Worm (Caenorhabditis elegans): ENCODE data around the gene F01F1.11.
A peak's percentile ranks its signal among the peaks of the same experiment; 100 is the strongest.

Gene F01F1.11

ce11 chrIII:5871760-5872159 lies at the start of gene F01F1.11, which contains the start of gene F01F1.3 (continued):
- TF ChIP-seq efl-1 (optimal IDR thresholded peaks at IDR 0.05) (peak; percentile 97 to 98), efl-1 (GFP tag; optimal IDR thresholded peaks at IDR 0.05 in 1 of 2) (peak; percentile 96 to 100), nhr-11 (tag; optimal IDR thresholded peaks at IDR 0.05) (peak; percentile 43), fkh-8 (tag; optimal IDR thresholded peaks at IDR 0.05) (peak; percentile 83), ceh-82 (tag; optimal IDR thresholded peaks at IDR 0.05) (peak; percentile 69 to 82 (median 79)), lin-14 (GFP tag; optimal IDR thresholded peaks at IDR 0.05) (peak; percentile 85), zag-1 (tag; optimal IDR thresholded peaks at IDR 0.05) (no peak), tlp-1 (tag; optimal IDR thresholded peaks at IDR 0.05) (no peak), jun-1 (tag; optimal IDR thresholded peaks at IDR 0.05) (peak; percentile 72), ceh-88 (GFP tag; IDR thresholded peaks at IDR 0.05) (no peak), nhr-84 (tag; optimal IDR thresholded peaks at IDR 0.05) (no peak), mab-9 (GFP tag; IDR thresholded peaks at IDR 0.05) (peak; percentile 64), F16B12.6 (tag; optimal IDR thresholded peaks at IDR 0.05) (peak; percentile 48), ets-5 (GFP tag; IDR thresholded peaks at IDR 0.05) (no peak), fos-1 (tag; optimal IDR thresholded peaks at IDR 0.05) (peak; percentile 57), skn-1 (tag; optimal IDR thresholded peaks at IDR 0.05) (peak; percentile 70), lin-35 (GFP tag; optimal IDR thresholded peaks at IDR 0.05) (peak; percentile 97 to 98), hlh-4 (tag; optimal IDR thresholded peaks at IDR 0.05) (peak; percentile 50), elt-3 (tag; optimal IDR thresholded peaks at IDR 0.05) (peak in 2 of 6 experiments; percentile 40 to 60), xbp-1 (tag; optimal IDR thresholded peaks at IDR 0.05) (peak; percentile 89), snu-23 (GFP tag; optimal IDR thresholded peaks at IDR 0.05) (peak; percentile 90), tbx-2 (tag; optimal IDR thresholded peaks at IDR 0.05) (peak; percentile 91), sox-4 (tag; optimal IDR thresholded peaks at IDR 0.05) (peak; percentile 92), aly-2 (tag; optimal IDR thresholded peaks at IDR 0.05) (peak; percentile 51), pax-3 (tag; optimal IDR thresholded peaks at IDR 0.05) (peak; percentile 88), nhr-90 (tag; optimal IDR thresholded peaks at IDR 0.05; ENCODE audit: poor library complexity) (peak; percentile 92), C16A3.4 (tag; optimal IDR thresholded peaks at IDR 0.05) (peak; percentile 81), nhr-47 (tag; optimal IDR thresholded peaks at IDR 0.05) (peak; percentile 93)

ce11 chrIII:5921067-5921678 lies 49.5 kb upstream of the F01F1.11 start:
- TF ChIP-seq xbp-1 (tag; optimal IDR thresholded peaks at IDR 0.05) = no peak
- no peak for TF ChIP-seq unc-130 (tag; optimal IDR thresholded peaks at IDR 0.05)
- TF ChIP-seq elt-2 (tag; optimal IDR thresholded peaks at IDR 0.05) = no peak
- no peak for TF ChIP-seq fos-1 (tag; optimal IDR thresholded peaks at IDR 0.05)
- peak; percentile 76 for TF ChIP-seq nhr-71 (tag; optimal IDR thresholded peaks at IDR 0.05)
- peak; percentile 66 for TF ChIP-seq lin-14 (GFP tag; optimal IDR thresholded peaks at IDR 0.05)
- no peak for TF ChIP-seq lsy-2 (tag; optimal IDR thresholded peaks at IDR 0.05)
- no peak for TF ChIP-seq nhr-12 (tag; optimal IDR thresholded peaks at IDR 0.05)
- no peak for TF ChIP-seq fkh-10 (GFP tag; optimal IDR thresholded peaks at IDR 0.05)
- no peak for TF ChIP-seq ceh-63 (GFP tag; optimal IDR thresholded peaks at IDR 0.05)
- TF ChIP-seq vab-15 (tag; optimal IDR thresholded peaks at IDR 0.05) = no peak
- TF ChIP-seq grh-1 (GFP tag; IDR thresholded peaks at IDR 0.05) = peak; percentile 81
- peak; percentile 54 for TF ChIP-seq nhr-19 (GFP tag; conservative IDR thresholded peaks at IDR 0.05)
- TF ChIP-seq efl-1 (optimal IDR thresholded peaks at IDR 0.05) = no peak
- peak in 1 of 2 experiments; percentile 92 for TF ChIP-seq efl-1 (GFP tag; optimal IDR thresholded peaks at IDR 0.05 in 1 of 2)
- TF ChIP-seq lin-15B (tag; optimal IDR thresholded peaks at IDR 0.05) = no peak
- no peak for TF ChIP-seq hlh-17 (GFP tag; optimal IDR thresholded peaks at IDR 0.05; ENCODE audit: borderline replicate concordance)
- TF ChIP-seq mdl-1 (tag; optimal IDR thresholded peaks at IDR 0.05) = peak in 1 of 2 experiments; percentile 67
- TF ChIP-seq snu-23 (GFP tag; optimal IDR thresholded peaks at IDR 0.05) = peak; percentile 65
- peak; percentile 63 for TF ChIP-seq nhr-90 (tag; optimal IDR thresholded peaks at IDR 0.05; ENCODE audit: poor library complexity)
- no peak for TF ChIP-seq unc-62 (GFP tag; optimal IDR thresholded peaks at IDR 0.05)
- TF ChIP-seq zip-4 (GFP tag; optimal IDR thresholded peaks at IDR 0.05) = no peak
- TF ChIP-seq fkh-8 (tag; optimal IDR thresholded peaks at IDR 0.05) = no peak
- TF ChIP-seq sptf-1 (tag; optimal IDR thresholded peaks at IDR 0.05) = no peak
- TF ChIP-seq sox-4 (tag; optimal IDR thresholded peaks at IDR 0.05) = no peak
- TF ChIP-seq elt-3 (tag; optimal IDR thresholded peaks at IDR 0.05) = peak; percentile 42 to 96 (median 93)
- TF ChIP-seq fkh-4 (tag; optimal IDR thresholded peaks at IDR 0.05; ENCODE audit: borderline replicate concordance) = no peak
- TF ChIP-seq jun-1 (tag; optimal IDR thresholded peaks at IDR 0.05) = no peak
- no peak for TF ChIP-seq mef-2 (tag; optimal IDR thresholded peaks at IDR 0.05)
- no peak for TF ChIP-seq pag-3 (tag; optimal IDR thresholded peaks at IDR 0.05; ENCODE audit: borderline replicate concordance, insufficient read depth)
- no peak for TF ChIP-seq lin-39 (tag; optimal IDR thresholded peaks at IDR 0.05)
- TF ChIP-seq ces-1 (GFP tag; optimal IDR thresholded peaks at IDR 0.05) = no peak
- peak; percentile 30 for TF ChIP-seq tbx-2 (tag; optimal IDR thresholded peaks at IDR 0.05)
- no peak for TF ChIP-seq mab-9 (GFP tag; IDR thresholded peaks at IDR 0.05)
